Fruit fly (Drosophila melanogaster) whole organism, embryonic: ENCODE measurements around the gene CG13471.

Source experiments
- ATbp ChIP-seq: fragments of 200-800 bp; sonication (Bioruptor generic); optimal IDR thresholded peaks from 2 replicates; lab custom pipeline; 2017; ENCODE audit warnings: missing biosample characterization, mild to moderate bottlenecking, missing genetic modification characterization, missing genetic modification reagents
- Ada2b ChIP-seq: fragments of 200-800 bp; sonication (Bioruptor generic); IDR thresholded peaks from 2 replicates; pipeline ENCODE4 v1.3.6; 2022; ENCODE audit warnings: missing biosample characterization, missing genetic modification characterization
- CG10959 ChIP-seq: fragments of 200-800 bp; sonication (Bioruptor generic); IDR thresholded peaks from 2 replicates; pipeline ENCODE4 v1.3.6; 2022; ENCODE audit warnings: missing biosample characterization, missing genetic modification characterization
- CG14860 ChIP-seq: fragments of 200-800 bp; sonication (Bioruptor generic); IDR thresholded peaks from 3 replicates; pipeline ENCODE4 v1.3.6; 2022; ENCODE audit warnings: missing biosample characterization, missing genetic modification characterization; ENCODE audit not compliant: partially characterized antibody
- nmo ChIP-seq: fragments of 200-800 bp; sonication (Bioruptor generic); optimal IDR thresholded peaks from 2 replicates; lab custom pipeline; 2018; ENCODE audit warnings: missing biosample characterization, mild to moderate bottlenecking, missing genetic modification characterization, moderate library complexity

DNA sequence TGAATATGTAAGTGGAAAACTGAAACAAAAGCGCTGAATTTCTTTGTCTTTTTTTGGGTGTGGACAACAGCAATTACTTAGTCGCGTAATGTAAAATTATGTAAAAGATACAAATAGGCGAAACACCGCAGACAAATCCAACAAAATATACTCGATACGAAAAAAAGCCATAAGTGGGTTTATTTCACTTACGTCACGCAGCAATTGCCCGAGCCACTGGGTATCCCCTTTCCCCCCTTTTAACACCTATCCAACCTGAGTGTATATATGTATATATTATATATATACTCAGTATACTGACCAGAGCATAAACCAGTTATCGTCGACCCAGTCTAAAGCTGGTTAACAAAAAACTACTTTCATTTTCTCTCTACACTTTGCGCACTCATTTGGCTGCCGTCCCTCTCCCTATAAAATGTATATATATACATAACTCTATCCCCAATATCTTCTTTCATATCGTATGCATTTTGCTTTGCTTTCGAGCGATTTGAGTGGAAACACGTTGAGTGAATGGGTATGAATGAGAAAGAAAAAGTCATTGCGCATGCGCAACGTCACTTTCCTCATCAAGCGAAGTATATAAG lies 9.9 kb upstream of the CG13471 start:
- TF ChIP-seq ATbp (GFP tag; lab: Kevin White, UChicago), result no peak
- TF ChIP-seq CG14860 (GFP tag; lab: Robert Waterston, UW), result no peak
- no peak for TF ChIP-seq Ada2b
- TF ChIP-seq nmo (GFP tag; lab: Kevin White, UChicago), result no peak
- TF ChIP-seq CG10959 (GFP tag; lab: Robert Waterston, UW), result no peak
